Fruit fly (Drosophila melanogaster): ENCODE measurements around the gene boil.

DNA sequence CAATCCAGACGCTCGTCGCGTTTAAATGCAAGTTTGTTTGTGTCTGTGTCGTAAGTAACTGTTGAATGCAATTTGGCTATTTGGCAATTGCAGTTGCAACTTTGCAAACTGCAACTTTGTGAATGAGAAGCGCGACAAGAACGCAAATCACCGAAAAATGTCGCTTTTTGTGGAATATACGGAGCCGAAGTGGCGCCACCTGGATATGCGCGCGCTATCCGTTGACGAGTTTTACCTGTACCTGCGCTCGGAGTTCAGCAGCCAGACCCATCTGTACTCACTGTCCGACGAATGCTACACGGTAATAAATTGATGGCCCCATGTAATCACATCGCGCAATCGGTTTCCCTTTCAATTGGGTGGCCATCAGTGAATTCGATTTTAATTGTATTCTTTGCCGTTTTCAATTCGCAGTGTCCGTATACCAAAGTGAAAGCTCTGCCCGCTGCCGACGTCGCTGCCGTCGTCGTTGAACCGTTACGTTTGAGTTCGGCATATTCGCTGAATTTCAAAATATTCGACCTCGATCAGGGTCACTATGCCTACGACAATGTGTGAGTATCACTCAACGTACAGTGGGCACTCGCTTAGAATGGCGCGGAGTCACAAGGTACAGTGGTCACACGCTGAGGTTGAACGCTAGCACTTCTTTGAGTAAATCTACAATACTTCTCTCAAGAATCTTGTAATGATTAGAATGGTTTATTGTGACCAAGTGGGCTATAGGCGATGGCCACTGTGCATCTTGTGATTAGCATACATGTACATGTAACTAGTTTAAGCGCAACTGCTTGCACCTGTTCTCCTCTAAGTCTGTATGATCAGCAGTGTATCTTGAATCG is 43.8 kb downstream of the boil start:
- TF ChIP-seq CG8478 (optimal IDR thresholded peaks at IDR 0.05) (no peak), usp (GFP tag; optimal IDR thresholded peaks at IDR 0.05) (no peak), pan (optimal IDR thresholded peaks at IDR 0.05) (no peak), psq (optimal IDR thresholded peaks at IDR 0.05) (no peak)
